Worm (Caenorhabditis elegans) whole organism, L4 larva: ENCODE results near the gene C25F9.2.

Experiments
- ctbp-1 ChIP-seq: fragments of 200-800 bp; sonication (Bioruptor generic); IDR thresholded peaks from 2 replicates; pipeline ENCODE4 v1.3.6; 2022; ENCODE audit warnings: missing genetic modification reagents, missing genetic modification characterization, missing compliant biosample characterization
- dmd-9 ChIP-seq: fragments of 200-800 bp; sonication (Bioruptor generic); IDR thresholded peaks from 2 replicates; pipeline ENCODE4 v1.3.6; 2022; ENCODE audit warnings: missing genetic modification reagents, missing genetic modification characterization, missing compliant biosample characterization
- jun-1 ChIP-seq: fragments of 150-350 bp; optimal IDR thresholded peaks from 2 replicates; lab custom pipeline; 2014; ENCODE audit warnings: missing biosample characterization, missing genetic modification reagents, missing genetic modification characterization
- lin-39 ChIP-seq: fragments of 150-350 bp; optimal IDR thresholded peaks from 2 replicates; lab custom pipeline; 2014; ENCODE audit warnings: missing biosample characterization, missing genetic modification reagents, missing genetic modification characterization
- madf-9 ChIP-seq: fragments of 200-800 bp; sonication (Bioruptor generic); conservative IDR thresholded peaks from 2 replicates; pipeline ENCODE4 v1.3.6; 2022; ENCODE audit warnings: missing genetic modification reagents, missing genetic modification characterization, missing compliant biosample characterization
- nhr-10 ChIP-seq: fragments of 150-350 bp; optimal IDR thresholded peaks from 2 replicates; lab custom pipeline; 2014; ENCODE audit warnings: missing biosample characterization, missing genetic modification characterization
- nhr-25 ChIP-seq: sonication (generic microtip); optimal IDR thresholded peaks from 2 replicates; lab custom pipeline; 2017; ENCODE audit warnings: missing genetic modification characterization, mild to moderate bottlenecking, missing compliant biosample characterization, antibody characterized with exemption, moderate library complexity, borderline replicate concordance; ENCODE audit not compliant: insufficient read depth
- nhr-41 ChIP-seq: fragments of 200-800 bp; sonication (Bioruptor generic); IDR thresholded peaks from 2 replicates; pipeline ENCODE4 v1.3.6; 2022; ENCODE audit warnings: missing genetic modification reagents, missing genetic modification characterization, missing compliant biosample characterization
- pha-4 ChIP-seq, 2 experiments: fragments of 150-350 bp in 1 of 2; fragments of 200-800 bp in 1 of 2; sonication (Bioruptor generic) in 1 of 2; IDR thresholded peaks in 1 of 2; optimal IDR thresholded peaks in 1 of 2; 2 replicates each; pipeline versions ENCODE4 v1.3.6 to Lab custom; 2014 to 2022; ENCODE audit warnings: missing genetic modification characterization in 2 of 2, missing genetic modification reagents in 2 of 2, missing biosample characterization in 1 of 2, missing compliant biosample characterization in 1 of 2
- snpc-4 ChIP-seq: fragments of 150-350 bp; optimal IDR thresholded peaks from 2 replicates; lab custom pipeline; 2014; ENCODE audit warnings: missing biosample characterization, missing genetic modification characterization
- unc-130 ChIP-seq: sonication (generic microtip); optimal IDR thresholded peaks from 2 replicates; lab custom pipeline; 2016; ENCODE audit warnings: missing genetic modification reagents, missing genetic modification characterization, missing compliant biosample characterization
- ztf-11 ChIP-seq: fragments of 150-350 bp; optimal IDR thresholded peaks from 2 replicates; lab custom pipeline; 2014; ENCODE audit warnings: missing biosample characterization, missing genetic modification characterization

- TF ChIP-seq nhr-10 (tag; lab: Kevin White, UChicago): no peak
- no peak for TF ChIP-seq ctbp-1 (GFP tag; lab: Robert Waterston, UW)
- TF ChIP-seq ztf-11: no peak
- TF ChIP-seq pha-4 (GFP tag; IDR thresholded peaks at IDR 0.05; lab: Robert Waterston, UW): no peak
- TF ChIP-seq pha-4 (tag; optimal IDR thresholded peaks at IDR 0.05; lab: Kevin White, UChicago): no peak
- no peak for TF ChIP-seq snpc-4 (tag; lab: Kevin White, UChicago)
- no peak for TF ChIP-seq unc-130 (GFP tag; lab: Kevin White, UChicago)
- no peak for TF ChIP-seq nhr-41 (GFP tag; lab: Robert Waterston, UW)
- no peak for TF ChIP-seq nhr-25
- no peak for TF ChIP-seq madf-9 (GFP tag; lab: Robert Waterston, UW)
- no peak for TF ChIP-seq dmd-9 (GFP tag; lab: Robert Waterston, UW)
- no peak for TF ChIP-seq jun-1 (tag; lab: Kevin White, UChicago)
- no peak for TF ChIP-seq lin-39 (tag; lab: Kevin White, UChicago)
Observed at ce11 chrV:19428097-19428496, 6.8 kb downstream of the C25F9.2 start.
